Worm (Caenorhabditis elegans): Measurements from ENCODE around the gene btb-22.

ce11 chrII:3264704-3265103 is 34.9 kb upstream of the btb-22 start:
- TF ChIP-seq nhr-11 (tag; optimal IDR thresholded peaks at IDR 0.05) (no peak), unc-39 (tag; optimal IDR thresholded peaks at IDR 0.05) (no peak), R02D3.7 (tag; optimal IDR thresholded peaks at IDR 0.05) (no peak), snpc-4 (tag; optimal IDR thresholded peaks at IDR 0.05) (no peak), ZK546.5 (tag; optimal IDR thresholded peaks at IDR 0.05) (no peak), mab-5 (tag; optimal IDR thresholded peaks at IDR 0.05) (no peak), lin-13 (GFP tag; optimal IDR thresholded peaks at IDR 0.05) (no peak), egl-27 (tag; optimal IDR thresholded peaks at IDR 0.05) (no peak), Y55F3AM.14 (GFP tag; optimal IDR thresholded peaks at IDR 0.05) (no peak), unc-62 (GFP tag; optimal IDR thresholded peaks at IDR 0.05) (no peak), ceh-82 (tag; optimal IDR thresholded peaks at IDR 0.05) (no peak), C34F6.9 (tag; optimal IDR thresholded peaks at IDR 0.05) (no peak)
